Worm (Caenorhabditis elegans) whole organism, dauer: ENCODE data around the gene Y39B6A.27.

Source experiments
- unc-62 ChIP-seq: sonication (generic microtip); optimal IDR thresholded peaks from 2 replicates; lab custom pipeline; 2017; ENCODE audit warnings: missing biosample characterization, missing genetic modification reagents, missing genetic modification characterization

The Y39B6A.27 gene

DNA sequence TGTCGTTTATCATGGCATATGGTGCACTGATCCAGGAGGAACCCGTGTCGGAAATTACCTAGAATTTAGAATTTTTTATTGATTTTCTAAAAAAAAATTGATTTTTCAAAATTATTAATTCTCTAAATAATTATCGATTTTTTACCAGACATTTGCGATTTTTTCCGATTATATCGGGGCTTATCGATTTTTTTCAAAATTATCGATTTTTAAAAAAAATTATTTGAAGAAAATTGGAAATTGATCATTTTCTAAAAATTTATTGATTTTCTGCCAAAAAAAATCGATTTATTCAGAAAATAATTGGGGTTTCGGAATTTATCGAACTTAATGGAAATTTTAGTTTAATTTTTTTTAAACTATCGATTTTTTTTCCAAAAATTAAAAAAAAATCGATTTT, 4.5 kb downstream of the Y39B6A.27 start:
- no peak for TF ChIP-seq unc-62 (GFP tag; lab: Kevin White, UChicago)

DNA sequence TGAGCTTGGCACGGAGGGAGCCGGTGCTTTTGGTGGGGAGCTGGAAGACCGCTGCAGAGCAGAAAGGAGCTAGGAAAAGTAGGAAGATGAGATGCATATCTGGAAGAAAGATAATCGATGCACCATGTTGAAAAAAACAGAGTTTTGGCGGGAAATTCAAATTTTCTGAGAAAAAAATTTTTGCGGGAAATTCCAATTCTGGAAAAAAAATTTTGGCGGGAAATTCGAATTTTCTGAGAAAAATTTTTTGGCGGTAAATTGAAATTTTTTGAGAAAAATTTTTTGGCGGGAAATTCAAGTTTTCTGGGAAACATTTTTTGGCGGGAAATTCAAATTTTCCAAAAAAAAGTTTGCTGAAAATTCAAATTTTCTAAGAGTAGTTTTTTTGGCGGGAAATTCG, 5.7 kb downstream of the Y39B6A.27 start, which contains the start of gene asp-17:
Gene asp-17 (minus strand): TSS at position 101 of the 400 bp plus-strand sequence.
- no peak for TF ChIP-seq unc-62 (GFP tag; lab: Kevin White, UChicago)

DNA sequence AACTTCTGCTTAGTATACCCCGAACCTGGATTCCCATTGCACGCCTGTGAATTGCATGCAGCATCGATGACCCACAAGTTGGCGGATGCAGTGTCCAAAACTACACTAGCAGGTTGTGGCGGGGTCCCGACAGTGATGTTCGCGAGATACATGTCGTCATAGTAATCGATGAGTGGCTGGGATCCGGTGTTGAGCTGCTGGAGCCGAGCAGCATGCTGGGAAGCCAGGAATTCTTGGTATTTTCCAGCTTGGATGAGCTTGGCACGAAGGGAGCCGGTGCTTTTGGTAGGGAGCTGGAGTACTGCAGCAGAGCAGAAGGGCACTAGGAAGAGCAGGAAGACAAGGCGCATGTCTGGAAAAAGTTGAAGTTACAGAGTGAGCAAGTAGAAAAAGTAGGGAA, 10.7 kb downstream of the Y39B6A.27 start, which contains the start of gene asp-16:
Gene asp-16 (minus strand): TSS at position 350 of the 400 bp plus-strand sequence.
- TF ChIP-seq unc-62 (GFP tag; lab: Kevin White, UChicago): no peak

DNA sequence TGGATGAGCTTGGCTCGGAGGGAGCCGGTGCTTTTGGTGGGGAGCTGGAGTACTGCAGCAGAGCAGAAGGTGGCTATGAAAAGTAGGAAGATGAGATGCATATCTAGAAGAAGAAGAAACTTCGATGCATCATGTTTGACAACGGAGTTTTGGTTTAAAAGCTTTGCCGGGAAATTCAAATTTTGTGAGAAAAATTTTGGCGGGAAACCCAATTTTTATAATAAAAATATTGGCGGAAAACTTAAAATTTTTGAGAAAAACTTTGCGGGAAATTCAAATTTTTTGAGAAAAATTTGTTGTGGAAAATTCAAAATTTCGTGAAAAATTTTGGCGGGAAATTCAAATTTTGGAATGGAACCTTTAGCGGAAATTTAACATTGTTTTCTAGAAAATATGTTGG, 13.2 kb downstream of the Y39B6A.27 start, which contains the start of gene asp-15:
Gene asp-15 (minus strand): TSS at position 101 of the 400 bp plus-strand sequence.
- no peak for TF ChIP-seq unc-62 (GFP tag; lab: Kevin White, UChicago)

DNA sequence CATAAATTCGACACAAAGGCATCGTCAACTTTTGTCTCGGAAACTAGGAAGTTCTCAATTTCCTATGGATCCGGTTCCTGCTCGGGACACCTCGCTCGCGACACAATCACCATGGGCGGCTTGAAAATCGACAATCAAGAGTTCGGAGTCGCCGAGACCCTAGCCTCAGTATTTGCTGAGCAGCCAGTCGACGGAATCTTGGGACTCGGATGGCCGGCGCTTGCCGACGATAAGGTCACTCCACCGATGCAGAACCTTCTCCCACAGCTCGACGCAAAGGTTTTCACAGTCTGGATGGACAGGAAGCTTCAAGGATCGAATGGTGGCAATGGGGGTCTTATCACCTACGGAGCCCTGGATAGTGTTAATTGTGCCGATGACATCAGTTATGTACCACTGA, 15.9 kb downstream of the Y39B6A.27 start:
- no peak for TF ChIP-seq unc-62 (GFP tag; lab: Kevin White, UChicago)

DNA sequence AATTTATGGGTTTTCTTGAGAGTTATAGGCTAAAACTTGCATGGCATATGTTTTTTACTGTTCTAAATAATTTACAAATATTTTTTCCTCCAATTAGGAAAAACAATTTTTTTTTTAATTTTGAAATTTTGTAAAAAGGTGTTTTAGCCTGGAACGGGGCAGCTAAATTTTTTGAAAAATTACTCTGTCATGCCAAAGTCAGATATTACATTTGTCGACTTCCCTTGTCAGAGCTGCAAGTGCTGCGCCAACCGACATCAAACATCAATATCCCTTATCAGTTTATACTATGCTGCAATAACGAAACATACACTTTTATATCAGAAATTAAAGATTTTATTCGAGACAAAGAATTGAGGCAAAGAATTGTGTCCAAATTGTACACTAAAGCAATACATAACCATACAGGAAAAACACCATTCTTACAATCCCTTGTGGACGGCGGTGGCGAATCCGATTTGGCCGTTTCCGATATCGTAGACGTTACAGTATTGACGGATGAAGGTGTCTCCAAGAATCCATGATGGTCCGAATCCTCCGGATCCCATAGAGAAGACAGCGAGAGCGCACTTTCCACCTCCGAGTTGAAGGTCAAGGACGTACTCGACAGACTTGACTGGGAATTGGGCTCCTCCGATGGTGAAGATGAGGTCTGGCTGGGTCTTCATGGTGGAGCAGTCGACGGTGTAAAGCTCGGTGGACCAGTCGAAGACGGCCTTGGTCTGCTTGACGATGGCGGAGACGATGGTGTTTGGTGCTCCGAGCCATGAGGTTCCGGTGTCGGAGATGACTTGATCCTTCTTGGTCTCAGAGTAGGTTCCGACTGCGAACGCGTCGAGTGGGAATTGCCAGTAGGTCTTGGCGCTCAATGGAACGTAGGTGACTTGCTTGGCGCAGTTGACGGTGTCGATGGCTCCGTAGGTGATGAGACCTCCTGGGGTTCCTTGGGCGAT, 17.9 kb downstream of the Y39B6A.27 start:
- TF ChIP-seq unc-62 (GFP tag; lab: Kevin White, UChicago): no peak

DNA sequence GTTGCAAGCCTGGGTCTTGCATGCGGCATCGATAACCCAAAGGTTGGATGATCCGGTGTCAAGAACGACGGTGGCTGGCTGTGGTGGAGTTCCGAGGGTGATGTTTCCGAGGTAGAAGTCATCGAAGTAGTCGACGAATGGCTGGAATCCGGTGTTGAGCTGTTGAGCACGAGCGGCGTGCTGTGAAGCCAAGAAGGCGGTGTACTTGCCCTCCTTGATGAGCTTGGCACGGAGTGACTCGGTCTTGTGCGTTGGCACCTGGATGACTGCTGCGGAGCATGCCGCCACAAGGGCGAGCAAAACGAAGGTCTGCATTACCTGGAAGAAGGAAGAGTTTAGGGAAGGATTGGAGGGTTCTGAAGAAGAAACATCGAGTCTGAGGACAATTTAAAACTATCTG, 18.9 kb downstream of the Y39B6A.27 start, which contains the start of gene asp-1:
Gene asp-1 (minus strand): TSS at position 315 of the 400 bp plus-strand sequence.
- no peak for TF ChIP-seq unc-62 (GFP tag; lab: Kevin White, UChicago)

DNA sequence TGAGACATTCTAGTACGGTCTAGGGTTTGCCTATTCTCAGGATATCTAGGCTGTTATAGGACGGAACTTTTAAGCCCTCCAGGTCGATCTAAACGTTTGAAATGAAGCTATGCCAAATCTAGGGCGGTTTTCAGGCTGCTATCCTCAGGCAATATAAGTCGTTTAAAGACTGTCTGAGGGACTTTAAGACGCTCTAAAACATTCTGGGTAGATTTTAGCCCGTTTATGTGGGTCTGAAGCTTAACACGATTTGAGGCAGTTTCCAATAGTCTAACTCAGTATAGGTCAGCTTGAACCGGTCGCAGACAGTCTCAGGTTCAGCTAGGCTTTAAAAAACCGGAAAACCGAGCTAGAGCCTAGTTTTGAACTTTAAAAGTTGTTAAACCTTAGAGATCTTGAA, 19.3 kb downstream of the Y39B6A.27 start:
- no peak for TF ChIP-seq unc-62 (GFP tag; lab: Kevin White, UChicago)

DNA sequence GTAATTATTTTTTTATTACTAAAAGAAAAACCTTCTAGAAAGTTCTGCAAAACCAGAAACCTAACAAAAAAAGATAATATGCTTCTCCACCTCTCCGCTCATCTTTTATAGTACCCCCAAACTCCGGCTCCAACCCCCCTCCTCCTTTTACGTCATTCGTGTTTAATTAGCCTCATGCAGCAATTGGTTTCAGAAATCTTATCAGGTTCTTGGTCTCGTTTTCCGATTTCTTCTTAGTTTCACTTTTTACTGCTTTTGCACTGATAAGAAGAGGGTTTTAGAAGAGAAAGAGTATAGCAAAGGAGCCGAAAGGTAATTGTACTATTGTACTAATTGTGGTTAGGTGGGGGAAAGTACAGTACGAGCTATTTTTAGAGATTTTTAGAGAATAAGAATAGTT, 19.9 kb downstream of the Y39B6A.27 start:
- no peak for TF ChIP-seq unc-62 (GFP tag; lab: Kevin White, UChicago)

DNA sequence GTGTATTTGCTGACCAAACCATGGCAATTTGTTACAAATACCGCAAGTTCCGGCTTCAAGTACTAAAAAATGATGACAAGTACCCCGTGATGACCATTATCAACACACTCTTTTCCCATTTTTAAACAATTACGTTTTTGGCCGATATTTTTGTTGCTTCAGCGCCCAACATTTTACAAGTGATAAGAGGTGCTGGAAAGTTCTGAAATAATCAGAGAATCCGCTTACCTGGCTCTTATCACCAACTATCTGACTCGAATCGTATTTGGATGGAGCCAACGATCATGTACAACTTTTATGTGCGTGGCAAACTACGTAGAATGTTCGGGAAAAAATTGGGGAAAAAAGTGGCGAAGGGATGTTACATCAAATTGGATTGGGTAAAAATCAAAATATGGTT, 21.7 kb downstream of the Y39B6A.27 start:
- no peak for TF ChIP-seq unc-62 (GFP tag; lab: Kevin White, UChicago)

DNA sequence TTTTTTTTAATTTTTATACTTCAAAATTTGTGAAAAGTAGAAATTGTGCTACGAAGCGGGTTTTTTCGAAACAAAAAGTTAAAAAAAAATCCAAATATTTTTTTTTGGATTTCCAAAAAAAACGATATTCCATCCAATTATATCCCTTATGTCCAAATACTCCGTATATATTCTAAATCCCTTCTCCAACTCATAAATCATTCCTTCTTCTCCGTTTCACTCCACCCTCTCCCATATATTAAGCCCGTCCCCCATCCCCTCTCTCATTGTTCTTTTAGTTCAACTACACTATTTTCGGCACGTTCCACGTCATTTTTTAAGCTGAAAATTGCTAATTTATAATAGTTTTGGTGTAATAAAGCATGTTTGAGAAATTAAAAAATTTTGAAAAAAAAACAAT, 26.0 kb downstream of the Y39B6A.27 start:
- no peak for TF ChIP-seq unc-62 (GFP tag; lab: Kevin White, UChicago)

DNA sequence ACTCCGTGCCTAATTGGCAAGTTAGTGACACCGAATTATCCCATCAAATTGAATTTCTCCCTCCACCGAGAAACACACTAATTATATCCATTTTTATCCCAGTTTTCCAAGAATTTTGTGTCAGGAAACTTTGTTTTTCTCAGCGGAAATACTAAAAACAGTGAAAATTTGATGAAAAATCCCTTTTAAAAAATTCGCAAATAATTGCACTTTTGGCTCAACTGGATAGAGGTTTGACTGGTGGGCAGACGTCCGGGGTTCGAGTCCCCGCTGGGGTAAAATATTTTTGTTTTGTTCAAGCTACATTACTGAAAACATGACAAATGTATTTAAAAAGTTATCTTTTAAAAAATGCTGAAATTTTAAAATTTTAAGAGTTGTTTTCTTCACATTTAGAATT, 26.5 kb downstream of the Y39B6A.27 start:
- no peak for TF ChIP-seq unc-62 (GFP tag; lab: Kevin White, UChicago)

DNA sequence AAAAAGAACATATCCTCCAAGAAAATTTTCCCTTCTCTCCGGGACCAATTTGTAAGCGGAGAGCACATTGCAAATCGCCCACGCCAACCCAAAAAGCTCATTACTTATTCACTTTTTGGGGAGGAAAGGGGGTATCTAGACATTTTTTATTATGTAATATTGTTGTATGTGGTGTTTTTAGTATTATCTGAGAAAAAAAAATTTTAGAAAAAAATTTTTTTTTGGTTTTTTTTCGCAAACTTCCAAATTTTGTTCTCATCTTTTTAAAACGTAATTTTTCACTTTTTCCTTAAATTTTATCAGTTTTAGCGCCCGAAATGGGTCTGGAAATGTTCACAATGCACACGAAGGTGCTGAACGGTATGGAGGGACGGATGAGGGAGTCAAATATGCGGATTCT, 28.3 kb downstream of the Y39B6A.27 start, which contains the start of gene twk-46:
Gene twk-46 (plus strand): TSS at position 301 of the 400 bp plus-strand sequence.
- TF ChIP-seq unc-62 (GFP tag; lab: Kevin White, UChicago): no peak

DNA sequence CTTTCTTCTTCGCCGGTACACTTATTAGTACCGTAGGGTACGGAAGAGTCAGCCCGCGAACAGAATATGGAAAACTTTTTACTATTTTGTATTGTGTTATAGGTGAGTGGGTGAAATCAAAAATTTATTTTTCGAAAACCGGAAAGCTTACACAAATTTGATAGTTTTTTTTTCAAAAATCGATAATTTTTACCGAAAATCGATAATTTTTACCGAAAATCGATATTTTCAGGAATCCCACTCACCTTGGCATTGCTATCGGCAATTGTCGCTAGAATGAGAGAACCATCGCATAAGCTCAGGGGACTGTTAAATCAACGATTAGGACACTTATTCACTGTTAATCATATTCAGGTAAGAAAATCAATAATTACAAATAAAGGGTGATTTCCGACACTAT, 31.8 kb downstream of the Y39B6A.27 start:
- TF ChIP-seq unc-62 (GFP tag; lab: Kevin White, UChicago): no peak

DNA sequence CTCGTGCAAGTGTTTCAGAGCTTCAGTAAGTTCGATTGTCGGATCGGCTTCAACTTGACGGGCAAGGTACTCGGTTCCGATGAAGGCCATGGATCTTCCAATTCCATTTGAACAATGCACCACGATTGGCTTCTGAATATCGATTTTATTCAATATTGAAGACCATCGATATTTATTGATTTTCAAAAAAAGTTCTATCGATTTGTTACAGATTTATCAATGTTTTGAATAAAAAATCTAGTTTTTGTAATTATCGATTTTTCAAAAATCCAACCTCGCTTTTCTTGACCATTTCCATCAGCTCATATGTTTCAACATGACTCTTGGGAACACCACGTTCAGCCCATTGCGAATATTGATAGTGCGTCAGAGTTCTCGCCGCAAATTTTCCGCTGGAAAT, 37.3 kb downstream of the Y39B6A.27 start:
- TF ChIP-seq unc-62 (GFP tag; lab: Kevin White, UChicago): no peak

DNA sequence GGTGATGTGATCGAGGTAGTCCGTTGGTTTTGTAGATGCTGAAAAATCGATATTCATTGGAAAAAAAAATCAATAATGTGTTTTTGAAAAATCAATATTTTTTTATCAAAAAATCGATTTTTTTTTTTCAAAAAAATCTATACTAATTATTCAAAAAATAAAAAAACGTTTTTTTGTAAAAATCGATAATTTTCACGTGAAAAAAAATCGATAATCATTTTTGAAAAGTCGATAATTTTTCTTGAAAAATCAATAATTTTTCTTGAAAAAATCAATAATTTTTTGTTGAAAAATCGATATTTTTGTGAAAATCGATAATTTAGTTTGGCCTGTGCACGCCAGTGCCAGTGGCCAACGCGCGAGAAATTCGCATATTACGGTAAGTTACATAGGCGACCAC, 41.6 kb downstream of the Y39B6A.27 start:
- TF ChIP-seq unc-62 (GFP tag; lab: Kevin White, UChicago): no peak

DNA sequence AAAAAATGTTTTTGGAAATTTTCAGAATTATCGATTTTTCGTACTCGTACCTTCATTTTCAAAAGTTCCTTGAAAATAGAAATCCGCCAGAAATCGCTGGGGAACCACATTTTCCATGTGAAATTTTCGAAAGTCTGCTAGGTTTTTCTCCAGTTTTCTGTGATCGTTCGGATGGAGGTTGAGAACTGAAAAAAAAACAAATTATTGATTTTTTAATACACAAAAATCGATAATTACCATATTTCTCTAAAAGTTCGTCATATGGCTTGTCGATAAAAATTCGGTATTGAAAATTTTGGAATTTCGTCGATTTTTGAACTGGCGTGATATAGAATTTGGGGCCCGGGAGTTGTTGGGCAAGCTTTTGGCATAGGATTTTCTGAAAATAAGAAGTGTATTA, 45.3 kb downstream of the Y39B6A.27 start:
- TF ChIP-seq unc-62 (GFP tag; lab: Kevin White, UChicago): no peak
